Fruit fly (Drosophila melanogaster): ENCODE results near the gene CG13786.

DNA sequence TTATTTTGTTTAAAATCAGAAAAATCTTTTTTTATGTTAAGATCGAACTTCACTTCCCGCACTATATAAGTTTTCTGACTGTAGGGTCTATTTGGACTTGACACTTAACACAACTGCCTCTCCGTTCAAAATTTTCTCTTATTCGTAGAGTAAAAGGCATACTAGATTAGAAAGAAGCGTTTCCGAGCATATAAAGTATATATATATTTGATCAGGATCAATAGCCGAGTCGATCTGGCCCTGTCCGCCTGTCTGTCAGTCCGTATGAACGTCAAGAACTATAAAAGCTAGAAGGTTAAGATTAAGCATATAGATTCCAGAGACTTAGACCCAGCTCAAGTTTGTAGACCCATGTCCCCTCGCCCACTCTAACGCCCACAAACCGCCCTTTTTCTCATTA, 20.1 kb downstream of the CG13786 start, which contains the start of gene CG43800:
- no peak for TF ChIP-seq CG4328 (GFP tag; optimal IDR thresholded peaks at IDR 0.05)
- TF ChIP-seq CG12219 (GFP tag; optimal IDR thresholded peaks at IDR 0.05), result no peak
- no peak for TF ChIP-seq gro (GFP tag; optimal IDR thresholded peaks at IDR 0.05)
- TF ChIP-seq Gug (GFP tag; IDR thresholded peaks at IDR 0.05), result no peak
- no peak for TF ChIP-seq pan (optimal IDR thresholded peaks at IDR 0.05)
- TF ChIP-seq pan (GFP tag; optimal IDR thresholded peaks at IDR 0.05 in 1 of 2, IDR thresholded peaks at IDR 0.05 in 1 of 2), result no peak
- no peak for TF ChIP-seq ase (GFP tag; IDR thresholded peaks at IDR 0.05)
- TF ChIP-seq eyg (GFP tag; optimal IDR thresholded peaks at IDR 0.05), result no peak
